Fruit fly (Drosophila melanogaster): Measurements from ENCODE around the gene CG13737.
A peak's percentile ranks its signal among the peaks of the same experiment; 100 is the strongest.

CG13737 gene

DNA sequence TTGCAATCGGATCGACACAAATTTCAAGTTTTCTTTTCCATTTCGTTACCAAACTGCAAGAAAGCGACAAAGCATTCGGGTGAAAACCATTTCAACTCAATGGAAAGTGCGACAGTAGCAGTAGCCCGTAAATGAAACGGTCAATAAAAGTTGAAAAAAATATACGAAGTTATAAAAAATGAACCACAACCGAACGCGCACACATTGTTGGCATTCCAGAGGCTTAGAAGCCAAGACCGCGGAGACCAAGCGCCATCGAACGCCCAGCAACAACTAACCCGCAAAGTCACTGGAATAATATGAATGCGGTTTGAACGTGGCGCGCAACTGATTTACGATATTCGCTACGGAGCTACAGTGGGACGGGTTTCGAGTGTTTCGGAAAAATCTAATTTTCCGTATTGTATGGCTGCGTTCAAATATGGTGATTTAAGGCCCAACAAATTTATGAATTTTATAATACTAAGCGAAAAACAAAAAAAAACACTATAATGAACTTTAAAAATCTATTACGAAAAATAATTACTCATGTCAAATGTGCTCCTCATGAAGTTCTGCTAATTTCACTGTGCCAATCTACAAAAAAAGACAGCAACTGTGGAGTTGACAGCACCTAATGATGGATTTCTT is 43.3 kb downstream of the CG13737 start (continued):
- TF ChIP-seq CG11093 (GFP tag; IDR thresholded peaks at IDR 0.05), result no peak
- TF ChIP-seq CrebB (tag; optimal IDR thresholded peaks at IDR 0.05), result no peak
- no peak for TF ChIP-seq Dip3 (GFP tag; optimal IDR thresholded peaks at IDR 0.05)
- no peak for TF ChIP-seq NC2β (GFP tag; optimal IDR thresholded peaks at IDR 0.05)
- TF ChIP-seq CG12104 (GFP tag; optimal IDR thresholded peaks at IDR 0.05), result peak; percentile 45
- TF ChIP-seq CG10462 (GFP tag; optimal IDR thresholded peaks at IDR 0.05), result peak; percentile 29
- no peak for TF ChIP-seq CG14965 (GFP tag; optimal IDR thresholded peaks at IDR 0.05; ENCODE audit: borderline replicate concordance)
- peak; percentile 9 for TF ChIP-seq scrt (GFP tag; optimal IDR thresholded peaks at IDR 0.05)
- no peak for TF ChIP-seq schlank (tag; optimal IDR thresholded peaks at IDR 0.05)
- TF ChIP-seq Taf1 (GFP tag; IDR thresholded peaks at IDR 0.05), result peak; percentile 40; the same call in 1 of the 2 replicates
- TF ChIP-seq CG6683 (GFP tag; optimal IDR thresholded peaks at IDR 0.05), result no peak
- TF ChIP-seq Asciz (GFP tag; optimal IDR thresholded peaks at IDR 0.05), result no peak
- TF ChIP-seq Sin3A (optimal IDR thresholded peaks at IDR 0.05), result no peak
- no peak for TF ChIP-seq br (optimal IDR thresholded peaks at IDR 0.05)
- TF ChIP-seq pfk (GFP tag; optimal IDR thresholded peaks at IDR 0.05), result no peak
- TF ChIP-seq CG6689 (GFP tag; IDR thresholded peaks at IDR 0.05), result peak; percentile 53
- TF ChIP-seq CTCF (GFP tag; optimal IDR thresholded peaks at IDR 0.05), result no peak
- peak; percentile 48 for TF ChIP-seq Xbp1 (GFP tag; optimal IDR thresholded peaks at IDR 0.05)
- TF ChIP-seq mld (GFP tag; IDR thresholded peaks at IDR 0.05; ENCODE audit: partially characterized antibody), result no peak
- no peak for TF ChIP-seq run (tag; optimal IDR thresholded peaks at IDR 0.05)
- no peak for TF ChIP-seq CG30431 (GFP tag; optimal IDR thresholded peaks at IDR 0.05)
- peak in 1 of 2 experiments; percentile 32 for TF ChIP-seq bsh (GFP tag; optimal IDR thresholded peaks at IDR 0.05)
- peak; percentile 16 for TF ChIP-seq ewg (GFP tag; optimal IDR thresholded peaks at IDR 0.05)
- TF ChIP-seq ac (GFP tag; optimal IDR thresholded peaks at IDR 0.05), result no peak
- TF ChIP-seq CG4730 (GFP tag; IDR thresholded peaks at IDR 0.05), result no peak
- peak; percentile 49 for TF ChIP-seq CG17829 (tag; optimal IDR thresholded peaks at IDR 0.05)
- TF ChIP-seq Dll (GFP tag; IDR thresholded peaks at IDR 0.05; ENCODE audit: partially characterized antibody), result no peak
- no peak for TF ChIP-seq CG2129 (GFP tag; IDR thresholded peaks at IDR 0.05; ENCODE audit: partially characterized antibody)
- no peak for TF ChIP-seq CG1832 (GFP tag; optimal IDR thresholded peaks at IDR 0.05)
- peak; percentile 56 for TF ChIP-seq CG30403 (GFP tag; optimal IDR thresholded peaks at IDR 0.05)
- no peak for TF ChIP-seq CG1647 (GFP tag; optimal IDR thresholded peaks at IDR 0.05)
- TF ChIP-seq Bteb2 (GFP tag; optimal IDR thresholded peaks at IDR 0.05), result peak; percentile 8
- no peak for TF ChIP-seq GATAe (GFP tag; conservative IDR thresholded peaks at IDR 0.05)
- peak; percentile 0 for TF ChIP-seq CG12744 (GFP tag; optimal IDR thresholded peaks at IDR 0.05)
- no peak for TF ChIP-seq CG10321 (GFP tag; IDR thresholded peaks at IDR 0.05)
- peak; percentile 24 for TF ChIP-seq CG9609 (GFP tag; optimal IDR thresholded peaks at IDR 0.05)
- TF ChIP-seq Dref (GFP tag; IDR thresholded peaks at IDR 0.05), result no peak
- TF ChIP-seq toy (GFP tag; IDR thresholded peaks at IDR 0.05), result no peak
- TF ChIP-seq CG8089 (GFP tag; optimal IDR thresholded peaks at IDR 0.05), result no peak
- peak; percentile 51 for TF ChIP-seq PHDP (tag; optimal IDR thresholded peaks at IDR 0.05)
- TF ChIP-seq CG4707 (GFP tag; optimal IDR thresholded peaks at IDR 0.05), result peak; percentile 94
- no peak for TF ChIP-seq CG15073 (GFP tag; optimal IDR thresholded peaks at IDR 0.05)
- no peak for TF ChIP-seq pb (GFP tag; optimal IDR thresholded peaks at IDR 0.05)
- TF ChIP-seq ATbp (GFP tag; optimal IDR thresholded peaks at IDR 0.05), result peak; percentile 43
- peak; percentile 35 for TF ChIP-seq pum (GFP tag; optimal IDR thresholded peaks at IDR 0.05)
- peak; percentile 26 for TF ChIP-seq tio (GFP tag; optimal IDR thresholded peaks at IDR 0.05)
- no peak for TF ChIP-seq HHEX (GFP tag; optimal IDR thresholded peaks at IDR 0.05)
- TF ChIP-seq Jarid2 (GFP tag; optimal IDR thresholded peaks at IDR 0.05), result peak; percentile 68
- TF ChIP-seq crol (GFP tag; IDR thresholded peaks at IDR 0.05), result no peak
- no peak for TF ChIP-seq CG17568 (GFP tag; optimal IDR thresholded peaks at IDR 0.05)
- TF ChIP-seq btn (GFP tag; optimal IDR thresholded peaks at IDR 0.05), result no peak
